Fruit fly (Drosophila melanogaster) whole organism, embryonic: ENCODE results near the gene CG13409.

Experiments
- Adf1 ChIP-seq: fragments of 200-800 bp; sonication (Bioruptor generic); IDR thresholded peaks from 2 replicates; pipeline ENCODE4 v1.3.6; 2022; ENCODE audit warnings: missing biosample characterization, missing genetic modification characterization
- Awh ChIP-seq: fragments of 200-800 bp; sonication (Bioruptor generic); IDR thresholded peaks from 2 replicates; pipeline ENCODE4, ENCODE4 v1.3.6; 2022; ENCODE audit warnings: missing biosample characterization, missing genetic modification characterization
- Bdp1 ChIP-seq: fragments of 200-800 bp; sonication (Bioruptor generic); optimal IDR thresholded peaks from 3 replicates; lab custom pipeline; 2016; ENCODE audit warnings: missing biosample characterization, missing genetic modification characterization
- Bteb2 ChIP-seq: fragments of 200-800 bp; sonication (Bioruptor generic); optimal IDR thresholded peaks from 2 replicates; lab custom pipeline; 2016; ENCODE audit warnings: missing biosample characterization, missing genetic modification characterization
- CG10209 ChIP-seq: fragments of 200-800 bp; sonication (Bioruptor generic); optimal IDR thresholded peaks from 3 replicates; lab custom pipeline; 2017; ENCODE audit warnings: missing biosample characterization, mild to moderate bottlenecking, missing genetic modification characterization, missing genetic modification reagents
- CG10366 ChIP-seq: fragments of 200-800 bp; sonication (Bioruptor generic); IDR thresholded peaks from 2 replicates; pipeline ENCODE4 v1.3.6; 2022; ENCODE audit warnings: missing biosample characterization, missing genetic modification characterization
- CG11696 ChIP-seq: fragments of 200-800 bp; sonication (Bioruptor generic); IDR thresholded peaks from 2 replicates; pipeline ENCODE4 v1.3.6; 2022; ENCODE audit warnings: missing biosample characterization, missing genetic modification characterization
- CG12104 ChIP-seq: fragments of 200-800 bp; sonication (Bioruptor generic); optimal IDR thresholded peaks from 3 replicates; lab custom pipeline; 2016; ENCODE audit warnings: missing biosample characterization, missing genetic modification characterization
- CG12769 ChIP-seq: fragments of 200-800 bp; sonication (Bioruptor generic); optimal IDR thresholded peaks from 2 replicates; lab custom pipeline; 2019; ENCODE audit warnings: missing biosample characterization, mild to moderate bottlenecking, missing genetic modification characterization, moderate library complexity
- CG14014 ChIP-seq: fragments of 200-800 bp; sonication (Bioruptor generic); IDR thresholded peaks from 2 replicates; pipeline ENCODE4 v1.3.6; 2022; ENCODE audit warnings: missing biosample characterization, missing genetic modification characterization
- CG14441 ChIP-seq: fragments of 200-800 bp; sonication (Bioruptor generic); IDR thresholded peaks from 2 replicates; pipeline ENCODE4 v1.3.6; 2022; ENCODE audit warnings: missing biosample characterization, missing genetic modification characterization
- CG14667 ChIP-seq: fragments of 200-800 bp; sonication (Bioruptor generic); IDR thresholded peaks from 2 replicates; pipeline ENCODE4 v1.3.6; 2022; ENCODE audit warnings: missing biosample characterization, missing genetic modification characterization
- CG15479 ChIP-seq: fragments of 200-800 bp; sonication (Bioruptor generic); optimal IDR thresholded peaks from 3 replicates; lab custom pipeline; 2019; ENCODE audit warnings: missing biosample characterization, mild to moderate bottlenecking, missing genetic modification characterization, moderate library complexity
- CG15696 ChIP-seq: fragments of 200-800 bp; sonication (Bioruptor generic); optimal IDR thresholded peaks from 2 replicates; lab custom pipeline; 2019; ENCODE audit warnings: missing biosample characterization, mild to moderate bottlenecking, missing genetic modification characterization, moderate library complexity
- CG16863 ChIP-seq: fragments of 200-800 bp; sonication (Bioruptor generic); optimal IDR thresholded peaks from 3 replicates; lab custom pipeline; 2016; ENCODE audit warnings: missing biosample characterization, missing genetic modification characterization
- CG18599 ChIP-seq: fragments of 200-800 bp; sonication (Bioruptor generic); optimal IDR thresholded peaks from 3 replicates; lab custom pipeline; 2017; ENCODE audit warnings: missing biosample characterization, missing genetic modification characterization, mild to moderate bottlenecking, moderate library complexity, missing genetic modification reagents
- CG3407 ChIP-seq: fragments of 200-800 bp; sonication (Bioruptor generic); optimal IDR thresholded peaks from 2 replicates; lab custom pipeline; 2018; ENCODE audit warnings: missing biosample characterization, mild to moderate bottlenecking, missing genetic modification characterization
- CG4328 ChIP-seq: fragments of 200-800 bp; sonication (Bioruptor generic); optimal IDR thresholded peaks from 3 replicates; lab custom pipeline; 2017; ENCODE audit warnings: missing biosample characterization, missing genetic modification reagents, missing genetic modification characterization
- CG4360 ChIP-seq: fragments of 200-800 bp; sonication (Bioruptor generic); IDR thresholded peaks from 2 replicates; pipeline ENCODE4 v1.3.6; 2022; ENCODE audit warnings: missing biosample characterization, missing genetic modification characterization
- CG5245 ChIP-seq: fragments of 200-800 bp; sonication (Bioruptor generic); optimal IDR thresholded peaks from 3 replicates; lab custom pipeline; 2016; ENCODE audit warnings: missing biosample characterization, missing genetic modification characterization
- CG6254 ChIP-seq: fragments of 200-800 bp; sonication (Bioruptor generic); optimal IDR thresholded peaks from 3 replicates; lab custom pipeline; 2017; ENCODE audit warnings: mild to moderate bottlenecking, missing biosample characterization, missing genetic modification reagents, missing genetic modification characterization
- CG6683 ChIP-seq: fragments of 200-800 bp; sonication (Bioruptor generic); optimal IDR thresholded peaks from 2 replicates; lab custom pipeline; 2017; ENCODE audit warnings: missing biosample characterization, mild to moderate bottlenecking, missing genetic modification characterization, missing genetic modification reagents
- CG8089 ChIP-seq: fragments of 200-800 bp; sonication (Bioruptor generic); optimal IDR thresholded peaks from 3 replicates; lab custom pipeline; 2016; ENCODE audit warnings: missing biosample characterization, missing genetic modification characterization
- CG8944 ChIP-seq: fragments of 200-800 bp; sonication (Bioruptor generic); optimal IDR thresholded peaks from 3 replicates; lab custom pipeline; 2016; ENCODE audit warnings: missing biosample characterization, missing genetic modification characterization
- CHES-1-like ChIP-seq: fragments of 200-800 bp; sonication (Bioruptor generic); optimal IDR thresholded peaks from 2 replicates; lab custom pipeline; 2016; ENCODE audit warnings: missing biosample characterization, missing genetic modification characterization
- Camta ChIP-seq: fragments of 200-800 bp; sonication (Bioruptor generic); optimal IDR thresholded peaks from 2 replicates; lab custom pipeline; 2016; ENCODE audit warnings: missing biosample characterization, missing genetic modification characterization
- Dref ChIP-seq: fragments of 200-800 bp; sonication (Bioruptor generic); IDR thresholded peaks from 2 replicates; pipeline ENCODE4 v1.3.6; 2022; ENCODE audit warnings: missing biosample characterization, missing genetic modification characterization
- E2f1 ChIP-seq: fragments of 200-800 bp; sonication (Bioruptor generic); IDR thresholded peaks from 2 replicates; pipeline ENCODE4 v1.3.6; 2022; ENCODE audit warnings: missing biosample characterization, missing genetic modification characterization
- HLH4C ChIP-seq: fragments of 200-800 bp; sonication (Bioruptor generic); IDR thresholded peaks from 3 replicates; pipeline ENCODE4 v1.3.6; 2022; ENCODE audit warnings: missing biosample characterization, missing genetic modification characterization; ENCODE audit not compliant: partially characterized antibody
- Hr3 ChIP-seq: fragments of 200-800 bp; sonication (Bioruptor generic); optimal IDR thresholded peaks from 3 replicates; lab custom pipeline; 2016; ENCODE audit warnings: missing biosample characterization, missing genetic modification characterization
- Hr51 ChIP-seq, 2 experiments: fragments of 200-800 bp; sonication (Bioruptor generic); optimal IDR thresholded peaks; 2 replicates in 1 of 2; 3 replicates in 1 of 2; lab custom pipeline; 2016 to 2018; ENCODE audit warnings: missing biosample characterization in 2 of 2, missing genetic modification characterization in 2 of 2, mild to moderate bottlenecking in 1 of 2, moderate library complexity in 1 of 2
- Max ChIP-seq: fragments of 200-800 bp; sonication (Bioruptor generic); optimal IDR thresholded peaks from 2 replicates; lab custom pipeline; 2016; ENCODE audit warnings: missing biosample characterization, mild to moderate bottlenecking, missing genetic modification characterization
- Med ChIP-seq: fragments of 200-800 bp; sonication (Bioruptor generic); peaks from one replicate; lab custom pipeline; 2016; ENCODE audit warnings: missing biosample characterization, missing genetic modification characterization, mild to moderate bottlenecking, inconsistent platforms, moderate library complexity
- NfI ChIP-seq: fragments of 200-800 bp; sonication (Bioruptor generic); optimal IDR thresholded peaks from 3 replicates; lab custom pipeline; 2018; ENCODE audit warnings: missing biosample characterization, mild to moderate bottlenecking, missing genetic modification characterization, moderate library complexity
- Oaz ChIP-seq: fragments of 200-800 bp; sonication (Bioruptor generic); IDR thresholded peaks from 2 replicates; pipeline ENCODE4 v1.3.6; 2022; ENCODE audit warnings: missing biosample characterization, missing genetic modification characterization
- Spps ChIP-seq: fragments of 200-800 bp; sonication (Bioruptor generic); optimal IDR thresholded peaks from 2 replicates; lab custom pipeline; 2018; ENCODE audit warnings: missing biosample characterization, mild to moderate bottlenecking, missing genetic modification characterization
- bowl ChIP-seq: fragments of 200-800 bp; sonication (Bioruptor generic); IDR thresholded peaks from 2 replicates; pipeline ENCODE4 v1.3.6; 2022; ENCODE audit warnings: missing biosample characterization, missing genetic modification characterization
- ci ChIP-seq: fragments of 200-800 bp; sonication (Bioruptor generic); IDR thresholded peaks from 3 replicates; pipeline ENCODE4 v1.3.6; 2022; ENCODE audit warnings: missing biosample characterization, missing genetic modification characterization
- dan ChIP-seq: fragments of 200-800 bp; sonication (Bioruptor generic); IDR thresholded peaks from 2 replicates; pipeline ENCODE4 v1.3.6; 2022; ENCODE audit warnings: missing biosample characterization, missing genetic modification characterization
- dati ChIP-seq: fragments of 200-800 bp; sonication (Bioruptor generic); IDR thresholded peaks from 2 replicates; pipeline ENCODE4 v1.3.6; 2022; ENCODE audit warnings: missing biosample characterization, missing genetic modification characterization
- dysf ChIP-seq: fragments of 200-800 bp; sonication (Bioruptor generic); IDR thresholded peaks from 3 replicates; pipeline ENCODE4 v1.3.6; 2022; ENCODE audit warnings: missing biosample characterization, missing genetic modification characterization
- ems ChIP-seq: fragments of 200-800 bp; sonication (Bioruptor generic); optimal IDR thresholded peaks from 3 replicates; lab custom pipeline; 2016; ENCODE audit warnings: missing biosample characterization, missing genetic modification characterization
- inv ChIP-seq: fragments of 200-800 bp; sonication (Bioruptor generic); IDR thresholded peaks from 2 replicates; pipeline ENCODE4 v1.3.6; 2022; ENCODE audit warnings: missing biosample characterization, missing genetic modification characterization; ENCODE audit not compliant: partially characterized antibody
- mirr ChIP-seq: fragments of 200-800 bp; sonication (Bioruptor generic); optimal IDR thresholded peaks from 3 replicates; lab custom pipeline; 2018; ENCODE audit warnings: missing biosample characterization, mild to moderate bottlenecking, missing genetic modification characterization
- pros ChIP-seq: fragments of 200-800 bp; sonication (Bioruptor generic); optimal IDR thresholded peaks from 3 replicates; lab custom pipeline; 2019; ENCODE audit warnings: missing biosample characterization, mild to moderate bottlenecking, missing genetic modification characterization, moderate library complexity
- pum ChIP-seq: fragments of 200-800 bp; sonication (Bioruptor generic); optimal IDR thresholded peaks from 2 replicates; lab custom pipeline; 2016; ENCODE audit warnings: missing biosample characterization, missing genetic modification characterization
- rib ChIP-seq: fragments of 200-800 bp; sonication (Bioruptor generic); IDR thresholded peaks from 2 replicates; pipeline ENCODE4 v1.3.6; 2022; ENCODE audit warnings: missing biosample characterization, missing genetic modification characterization
- sima ChIP-seq: fragments of 200-800 bp; sonication (Bioruptor generic); optimal IDR thresholded peaks from 2 replicates; lab custom pipeline; 2016; ENCODE audit warnings: missing biosample characterization, missing genetic modification characterization
- sr ChIP-seq: fragments of 200-800 bp; sonication (Bioruptor generic); IDR thresholded peaks from 3 replicates; pipeline ENCODE4 v1.3.6; 2022; ENCODE audit warnings: missing biosample characterization, missing genetic modification characterization
- stwl ChIP-seq: fragments of 200-800 bp; sonication (Bioruptor generic); optimal IDR thresholded peaks from 3 replicates; lab custom pipeline; 2018; ENCODE audit warnings: missing biosample characterization, mild to moderate bottlenecking, missing genetic modification characterization, moderate library complexity
- unpg ChIP-seq: fragments of 200-800 bp; sonication (Bioruptor generic); optimal IDR thresholded peaks from 3 replicates; lab custom pipeline; 2018; ENCODE audit warnings: missing biosample characterization, mild to moderate bottlenecking, missing genetic modification characterization, moderate library complexity
- zfh1 ChIP-seq: fragments of 200-800 bp; sonication (Bioruptor generic); IDR thresholded peaks from 3 replicates; pipeline ENCODE4 v1.3.6; 2022; ENCODE audit warnings: missing biosample characterization, missing genetic modification characterization

Gene CG13409

dm6 chr3R:21992909-21993308, 38.8 kb downstream of the CG13409 start (continued):
- no peak for TF ChIP-seq CG12769
- no peak for TF ChIP-seq stwl (tag; lab: Kevin White, UChicago)
- TF ChIP-seq Bdp1 (GFP tag; lab: Kevin White, UChicago) = no peak
- no peak for TF ChIP-seq Hr51 (GFP tag; optimal IDR thresholded peaks at IDR 0.05; lab: Kevin White, UChicago)
- peak; percentile 13 for TF ChIP-seq ems
- TF ChIP-seq CG3407 (GFP tag; lab: Kevin White, UChicago) = no peak
- no peak for TF ChIP-seq Bteb2
- TF ChIP-seq Med (GFP tag; lab: Kevin White, UChicago) = no peak
- no peak for TF ChIP-seq sr
- no peak for TF ChIP-seq Camta
- peak; percentile 66; the same call in 2 of the 3 replicates for TF ChIP-seq dysf (GFP tag; lab: Robert Waterston, UW)
- TF ChIP-seq CG14667 (GFP tag; lab: Robert Waterston, UW) = peak; percentile 36; the same call in 1 of the 2 replicates
- no peak for TF ChIP-seq CG8089 (GFP tag; lab: Kevin White, UChicago)
- no peak for TF ChIP-seq CG5245 (GFP tag; lab: Kevin White, UChicago)
- TF ChIP-seq CG15696 (tag; lab: Kevin White, UChicago) = no peak
- TF ChIP-seq rib (GFP tag; lab: Robert Waterston, UW) = no peak
- TF ChIP-seq CG4328 (GFP tag; lab: Kevin White, UChicago) = no peak
- TF ChIP-seq Spps (tag; lab: Kevin White, UChicago) = no peak
- no peak for TF ChIP-seq Max (GFP tag; lab: Kevin White, UChicago)
- no peak for TF ChIP-seq CG6254
- TF ChIP-seq CG15479 = no peak
- TF ChIP-seq dati (GFP tag; lab: Robert Waterston, UW) = no peak
- TF ChIP-seq Dref (GFP tag; lab: Robert Waterston, UW) = no peak
- no peak for TF ChIP-seq mirr (GFP tag; lab: Kevin White, UChicago)
- TF ChIP-seq CG16863 (GFP tag; lab: Kevin White, UChicago) = no peak
- TF ChIP-seq inv (GFP tag; lab: Robert Waterston, UW) = no peak
- TF ChIP-seq CG10366 = peak; percentile 59
- TF ChIP-seq NfI = peak; percentile 51
- peak; percentile 8 for TF ChIP-seq CG8944 (GFP tag; lab: Kevin White, UChicago)
- no peak for TF ChIP-seq unpg
- TF ChIP-seq sima (GFP tag; lab: Kevin White, UChicago) = no peak
- no peak for TF ChIP-seq Oaz (GFP tag; lab: Robert Waterston, UW)
- no peak for TF ChIP-seq HLH4C (GFP tag; lab: Robert Waterston, UW)
- TF ChIP-seq CG4360 (GFP tag; lab: Robert Waterston, UW) = no peak
- peak; percentile 81; the same call in 2 of the 3 replicates for TF ChIP-seq ci (GFP tag; lab: Robert Waterston, UW)
- no peak for TF ChIP-seq CG14441 (GFP tag; lab: Robert Waterston, UW)
- TF ChIP-seq pros (GFP tag; lab: Kevin White, UChicago) = no peak
- no peak for TF ChIP-seq Adf1 (GFP tag; lab: Robert Waterston, UW)
- TF ChIP-seq bowl (GFP tag; lab: Robert Waterston, UW) = no peak
- peak; percentile 9 for TF ChIP-seq Hr3 (GFP tag; lab: Kevin White, UChicago)
- no peak for TF ChIP-seq CG18599 (GFP tag; lab: Kevin White, UChicago)
- TF ChIP-seq Awh (GFP tag; lab: Robert Waterston, UW) = no peak
- 0 out of 2 replicates have a peak, but pooled peaks have one; percentile 23 for TF ChIP-seq CG11696
- no peak for TF ChIP-seq CHES-1-like (GFP tag; lab: Kevin White, UChicago)
- TF ChIP-seq dan (GFP tag; lab: Robert Waterston, UW) = no peak
- no peak for TF ChIP-seq CG12104 (GFP tag; lab: Kevin White, UChicago)
- TF ChIP-seq zfh1 (GFP tag; lab: Robert Waterston, UW) = no peak
- peak; percentile 24; the same call in 1 of the 2 replicates for TF ChIP-seq E2f1 (GFP tag; lab: Robert Waterston, UW)
- no peak for TF ChIP-seq CG6683 (GFP tag; lab: Kevin White, UChicago)
- TF ChIP-seq pum = no peak
- peak; percentile 52; the same call in 1 of the 2 replicates for TF ChIP-seq CG14014 (GFP tag; lab: Robert Waterston, UW)
- peak; percentile 22 for TF ChIP-seq CG10209 (GFP tag; lab: Kevin White, UChicago)
